Fruit fly (Drosophila melanogaster) whole organism, adult: ENCODE data around the gene CG43448.

ENCODE experiments used
- CG11617 ChIP-seq: fragments of 200-800 bp; sonication (Bioruptor generic); optimal IDR thresholded peaks from 2 replicates; lab custom pipeline; 2017; ENCODE audit warnings: mild to moderate bottlenecking, missing biosample characterization, missing genetic modification reagents, missing genetic modification characterization
- CG1620 ChIP-seq: fragments of 200-800 bp; sonication (Bioruptor generic); optimal IDR thresholded peaks from 2 replicates; lab custom pipeline; 2016; ENCODE audit warnings: missing biosample characterization, missing genetic modification characterization
- CG7045 ChIP-seq: fragments of 200-800 bp; sonication (Bioruptor generic); optimal IDR thresholded peaks from 2 replicates; lab custom pipeline; 2017; ENCODE audit warnings: missing biosample characterization, mild to moderate bottlenecking, missing genetic modification characterization
- CG7101 ChIP-seq: fragments of 200-800 bp; sonication (Bioruptor generic); optimal IDR thresholded peaks from 2 replicates; lab custom pipeline; 2018; ENCODE audit warnings: missing biosample characterization, mild to moderate bottlenecking, missing genetic modification characterization, moderate library complexity
- Mnt ChIP-seq: fragments of 200-800 bp; sonication (Bioruptor generic); optimal IDR thresholded peaks from 2 replicates; lab custom pipeline; 2016; ENCODE audit warnings: missing biosample characterization, mild to moderate bottlenecking, missing genetic modification characterization
- bab1 ChIP-seq: fragments of 200-800 bp; sonication (Bioruptor generic); optimal IDR thresholded peaks from 3 replicates; lab custom pipeline; 2019; ENCODE audit warnings: missing biosample characterization, mild to moderate bottlenecking, missing genetic modification characterization, moderate library complexity
- cnc ChIP-seq, 2 experiments: fragments of >200 bp; optimal IDR thresholded peaks; 2 replicates each; lab custom pipeline; 2017
- kay ChIP-seq: fragments of 200-800 bp; sonication (Bioruptor generic); peaks from one replicate; lab custom pipeline; 2016; ENCODE audit warnings: missing biosample characterization, missing genetic modification characterization, borderline replicate concordance
- ovo ChIP-seq: fragments of 200-800 bp; sonication (Bioruptor generic); optimal IDR thresholded peaks from 2 replicates; lab custom pipeline; 2016; ENCODE audit warnings: missing biosample characterization, missing genetic modification characterization
- pad ChIP-seq: fragments of 200-800 bp; sonication (Bioruptor generic); optimal IDR thresholded peaks from 3 replicates; lab custom pipeline; 2017; ENCODE audit warnings: missing biosample characterization, missing genetic modification characterization, mild to moderate bottlenecking, moderate library complexity, missing genetic modification reagents
- toe ChIP-seq: fragments of 200-800 bp; sonication (Bioruptor generic); optimal IDR thresholded peaks from 2 replicates; lab custom pipeline; 2016; ENCODE audit warnings: missing biosample characterization, missing genetic modification characterization

- TF ChIP-seq CG7101 (tag; lab: Kevin White, UChicago) (no peak), CG11617 (no peak), bab1 (no peak), ovo (GFP tag; lab: Kevin White, UChicago) (no peak), Mnt (GFP tag; lab: Kevin White, UChicago) (no peak), CG7045 (GFP tag; lab: Kevin White, UChicago) (no peak), toe (no peak), cnc (optimal IDR thresholded peaks at IDR 0.05; lab: Kevin White, UChicago) (no peak), pad (GFP tag; lab: Kevin White, UChicago) (no peak), kay (no peak), CG1620 (GFP tag; lab: Kevin White, UChicago) (no peak)
These were observed 46.1 kb downstream of the CG43448 start for dm6 chr3R:30191462-30191874.
